Worm (Caenorhabditis elegans) whole organism, L4 larva: ENCODE results near the gene B0507.9.

Experiments used
- F44E2.7 ChIP-seq: fragments of 200-800 bp; sonication (Bioruptor generic); IDR thresholded peaks from 2 replicates; pipeline ENCODE4 v2.1.2; 2022; ENCODE audit warnings: missing genetic modification characterization, missing compliant biosample characterization
- F49E8.2 ChIP-seq: sonication (generic microtip); optimal IDR thresholded peaks from 2 replicates; lab custom pipeline; 2016; ENCODE audit warnings: missing compliant biosample characterization, mild to moderate bottlenecking, missing genetic modification characterization, borderline replicate concordance
- ZK337.2 ChIP-seq: fragments of 200-800 bp; sonication (Bioruptor generic); IDR thresholded peaks from 2 replicates; pipeline ENCODE4 v1.3.6; 2022; ENCODE audit warnings: missing genetic modification reagents, missing genetic modification characterization, missing compliant biosample characterization
- ama-1 ChIP-seq: fragments of 150-350 bp; optimal IDR thresholded peaks from 2 replicates; lab custom pipeline; 2014; ENCODE audit warnings: inconsistent platforms, mixed read lengths
- ceh-44 ChIP-seq: fragments of 200-800 bp; sonication (Bioruptor generic); IDR thresholded peaks from 2 replicates; pipeline ENCODE4 v1.3.6; 2022; ENCODE audit warnings: missing genetic modification reagents, missing genetic modification characterization, missing compliant biosample characterization
- dpl-1 ChIP-seq: fragments of 150-350 bp; optimal IDR thresholded peaks from 2 replicates; lab custom pipeline; 2014; ENCODE audit warnings: missing biosample characterization, missing genetic modification reagents, missing genetic modification characterization
- fos-1 ChIP-seq: fragments of 150-350 bp; optimal IDR thresholded peaks from 2 replicates; lab custom pipeline; 2014; ENCODE audit warnings: missing biosample characterization, missing genetic modification characterization
- lsy-2 ChIP-seq, 2 experiments: fragments of 150-350 bp in 1 of 2; sonication (generic microtip) in 1 of 2; optimal IDR thresholded peaks; 2 replicates each; lab custom pipeline; 2014 to 2017; ENCODE audit warnings: missing biosample characterization in 2 of 2, missing genetic modification characterization in 2 of 2
- nhr-11 ChIP-seq: fragments of 150-350 bp; optimal IDR thresholded peaks from 2 replicates; lab custom pipeline; 2014; ENCODE audit warnings: missing biosample characterization, missing genetic modification characterization
- nhr-25 ChIP-seq: sonication (generic microtip); optimal IDR thresholded peaks from 2 replicates; lab custom pipeline; 2017; ENCODE audit warnings: missing genetic modification characterization, mild to moderate bottlenecking, missing compliant biosample characterization, antibody characterized with exemption, moderate library complexity, borderline replicate concordance; ENCODE audit not compliant: insufficient read depth
- nhr-41 ChIP-seq: fragments of 200-800 bp; sonication (Bioruptor generic); IDR thresholded peaks from 2 replicates; pipeline ENCODE4 v1.3.6; 2022; ENCODE audit warnings: missing genetic modification reagents, missing genetic modification characterization, missing compliant biosample characterization
- pha-4 ChIP-seq, 2 experiments: fragments of 150-350 bp in 1 of 2; fragments of 200-800 bp in 1 of 2; sonication (Bioruptor generic) in 1 of 2; IDR thresholded peaks in 1 of 2; optimal IDR thresholded peaks in 1 of 2; 2 replicates each; pipeline versions ENCODE4 v1.3.6 to Lab custom; 2014 to 2022; ENCODE audit warnings: missing genetic modification characterization in 2 of 2, missing genetic modification reagents in 2 of 2, missing biosample characterization in 1 of 2, missing compliant biosample characterization in 1 of 2
- rbr-2 ChIP-seq: sonication (generic microtip); optimal IDR thresholded peaks from 2 replicates; lab custom pipeline; 2016; ENCODE audit warnings: missing genotype, missing genetic modification characterization, missing compliant biosample characterization

ce11 chrV:8795499-8795898 is 29.7 kb upstream of the B0507.9 start:
- no peak for TF ChIP-seq rbr-2 (tag; lab: Kevin White, UChicago)
- no peak for TF ChIP-seq pha-4 (GFP tag; IDR thresholded peaks at IDR 0.05; lab: Robert Waterston, UW)
- TF ChIP-seq pha-4 (tag; optimal IDR thresholded peaks at IDR 0.05; lab: Kevin White, UChicago), result no peak
- TF ChIP-seq nhr-25 (tag; lab: Kevin White, UChicago), result no peak
- no peak for TF ChIP-seq nhr-11 (tag; lab: Kevin White, UChicago)
- no peak for TF ChIP-seq ZK337.2
- no peak for TF ChIP-seq dpl-1 (GFP tag; lab: Kevin White, UChicago)
- no peak for TF ChIP-seq lsy-2 (tag; optimal IDR thresholded peaks at IDR 0.05; lab: Kevin White, UChicago)
- no peak for TF ChIP-seq F49E8.2 (tag; lab: Kevin White, UChicago)
- no peak for TF ChIP-seq nhr-41 (GFP tag; lab: Robert Waterston, UW)
- no peak for TF ChIP-seq ama-1
- TF ChIP-seq ceh-44 (GFP tag; lab: Robert Waterston, UW), result no peak
- no peak for TF ChIP-seq fos-1 (tag; lab: Kevin White, UChicago)
- no peak for TF ChIP-seq F44E2.7 (GFP tag; lab: Robert Waterston, UW)
